Worm (Caenorhabditis elegans): ENCODE measurements around the gene famp-1.

famp-1 gene

DNA sequence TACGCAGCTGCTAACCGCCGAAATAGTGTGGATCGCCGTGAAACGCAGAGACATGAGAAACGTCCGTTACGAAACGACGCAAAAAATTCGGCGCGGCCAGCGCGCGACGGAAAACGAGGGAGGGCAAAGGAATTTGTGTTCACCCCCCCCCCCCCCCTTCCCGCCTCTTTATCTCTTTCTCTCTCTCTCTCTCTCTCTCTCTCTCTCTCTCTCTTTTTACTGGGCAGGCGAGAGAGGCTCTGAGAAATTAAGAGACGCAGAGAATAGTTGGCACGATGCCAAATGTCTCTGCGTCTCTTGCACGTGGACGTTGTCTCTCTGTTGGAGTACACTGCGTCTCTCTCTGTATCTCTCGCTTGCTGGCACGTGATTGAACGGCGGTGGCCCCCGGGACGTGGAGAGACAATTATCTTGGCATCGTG is 44.1 kb downstream of the famp-1 start (continued):
- no peak for TF ChIP-seq nhr-84 (tag; optimal IDR thresholded peaks at IDR 0.05)
- TF ChIP-seq rnt-1 (tag; optimal IDR thresholded peaks at IDR 0.05), result peak; percentile 94
- TF ChIP-seq snpc-4 (tag; optimal IDR thresholded peaks at IDR 0.05), result peak; percentile 85
- peak; percentile 52 for TF ChIP-seq aly-2 (tag; optimal IDR thresholded peaks at IDR 0.05)
- TF ChIP-seq nhr-76 (tag; optimal IDR thresholded peaks at IDR 0.05), result peak; percentile 70
- peak; percentile 99 for TF ChIP-seq grh-1 (GFP tag; IDR thresholded peaks at IDR 0.05)
- peak; percentile 73 to 79 (median 77) for TF ChIP-seq dpl-1 (GFP tag; optimal IDR thresholded peaks at IDR 0.05)
- TF ChIP-seq lsy-2 (tag; optimal IDR thresholded peaks at IDR 0.05), result peak; percentile 90 to 92
- peak; percentile 88 for TF ChIP-seq fkh-4 (tag; optimal IDR thresholded peaks at IDR 0.05; ENCODE audit: borderline replicate concordance)
- peak; percentile 96 for TF ChIP-seq mab-9 (GFP tag; IDR thresholded peaks at IDR 0.05)
- peak; percentile 98 for TF ChIP-seq nhr-20 (tag; optimal IDR thresholded peaks at IDR 0.05)
- peak; percentile 77 for TF ChIP-seq mef-2 (tag; optimal IDR thresholded peaks at IDR 0.05)
- TF ChIP-seq efl-3 (GFP tag; optimal IDR thresholded peaks at IDR 0.05), result peak; percentile 95
- TF ChIP-seq tbx-2 (tag; optimal IDR thresholded peaks at IDR 0.05), result peak; percentile 98
- peak; percentile 83 for TF ChIP-seq C04F5.9 (tag; optimal IDR thresholded peaks at IDR 0.05)
- peak; percentile 85 for TF ChIP-seq lir-3 (tag; optimal IDR thresholded peaks at IDR 0.05; ENCODE audit: poor library complexity)
- no peak for TF ChIP-seq zag-1 (tag; optimal IDR thresholded peaks at IDR 0.05)
- peak; percentile 90 for TF ChIP-seq aha-1 (tag; optimal IDR thresholded peaks at IDR 0.05)
- TF ChIP-seq isw-1 (GFP tag; IDR thresholded peaks at IDR 0.05), result peak; percentile 95
- peak; percentile 98 for TF ChIP-seq sup-37 (GFP tag; optimal IDR thresholded peaks at IDR 0.05)
- peak; percentile 98 for TF ChIP-seq irx-1 (tag; optimal IDR thresholded peaks at IDR 0.05)
- peak; percentile 40 for TF ChIP-seq F16B12.6 (tag; optimal IDR thresholded peaks at IDR 0.05)
- no peak for TF ChIP-seq hlh-4 (tag; optimal IDR thresholded peaks at IDR 0.05)
- TF ChIP-seq tlp-1 (tag; optimal IDR thresholded peaks at IDR 0.05), result no peak
- peak; percentile 58 for TF ChIP-seq blmp-1 (tag; optimal IDR thresholded peaks at IDR 0.05)
- TF ChIP-seq nhr-11 (tag; optimal IDR thresholded peaks at IDR 0.05), result peak; percentile 95
- TF ChIP-seq fkh-10 (GFP tag; optimal IDR thresholded peaks at IDR 0.05), result peak; percentile 86
- TF ChIP-seq xbp-1 (tag; optimal IDR thresholded peaks at IDR 0.05), result peak; percentile 96
- TF ChIP-seq swsn-7 (tag; optimal IDR thresholded peaks at IDR 0.05), result peak; percentile 99
- TF ChIP-seq lin-15B (tag; optimal IDR thresholded peaks at IDR 0.05), result peak; percentile 21
- TF ChIP-seq pag-3 (tag; optimal IDR thresholded peaks at IDR 0.05; ENCODE audit: borderline replicate concordance, insufficient read depth), result no peak
- peak; percentile 97 to 98 for TF ChIP-seq mdl-1 (tag; optimal IDR thresholded peaks at IDR 0.05)
- TF ChIP-seq C34B4.2 (tag; optimal IDR thresholded peaks at IDR 0.05), result peak; percentile 93
- TF ChIP-seq ceh-82 (tag; optimal IDR thresholded peaks at IDR 0.05), result peak; percentile 76 to 94 (median 90)
- peak; percentile 98 for TF ChIP-seq nhr-19 (GFP tag; conservative IDR thresholded peaks at IDR 0.05)
- TF ChIP-seq fkh-8 (tag; optimal IDR thresholded peaks at IDR 0.05), result peak; percentile 99
- TF ChIP-seq egl-13 (tag; optimal IDR thresholded peaks at IDR 0.05), result peak; percentile 97
- TF ChIP-seq C16A3.4 (tag; optimal IDR thresholded peaks at IDR 0.05), result peak; percentile 80
- no peak for TF ChIP-seq ces-1 (GFP tag; optimal IDR thresholded peaks at IDR 0.05)
- peak; percentile 96 for TF ChIP-seq ztf-4 (tag; optimal IDR thresholded peaks at IDR 0.05)
- peak; percentile 65 for TF ChIP-seq unc-130 (tag; optimal IDR thresholded peaks at IDR 0.05)
- TF ChIP-seq nhr-77 (tag; optimal IDR thresholded peaks at IDR 0.05), result peak; percentile 92
- TF ChIP-seq hlh-17 (GFP tag; optimal IDR thresholded peaks at IDR 0.05; ENCODE audit: borderline replicate concordance), result peak; percentile 44
- TF ChIP-seq lin-14 (GFP tag; optimal IDR thresholded peaks at IDR 0.05), result peak; percentile 100
- peak; percentile 87 for TF ChIP-seq nhr-237 (tag; optimal IDR thresholded peaks at IDR 0.05)
- peak; percentile 84 for TF ChIP-seq unc-98 (GFP tag; IDR thresholded peaks at IDR 0.05)
- TF ChIP-seq ceh-90 (tag; optimal IDR thresholded peaks at IDR 0.05), result peak; percentile 35
- peak; percentile 98 for TF ChIP-seq dsc-1 (tag; optimal IDR thresholded peaks at IDR 0.05)
- peak; percentile 99 for TF ChIP-seq unc-86 (tag; optimal IDR thresholded peaks at IDR 0.05)
- no peak for TF ChIP-seq Y116A8C.19 (tag; optimal IDR thresholded peaks at IDR 0.05; ENCODE audit: borderline replicate concordance)
- peak; percentile 96 for TF ChIP-seq jun-1 (tag; optimal IDR thresholded peaks at IDR 0.05)
- peak; percentile 93 for TF ChIP-seq ceh-88 (GFP tag; IDR thresholded peaks at IDR 0.05)
- peak; percentile 51 to 96 for TF ChIP-seq ztf-11 (tag; optimal IDR thresholded peaks at IDR 0.05)

All from whole organism, L1 larva.